Worm (Caenorhabditis elegans) whole organism, L2 larva: Measurements from ENCODE around the gene dmd-4.

Experiments
- aly-2 ChIP-seq: fragments of 150-350 bp; optimal IDR thresholded peaks from 2 replicates; lab custom pipeline; 2014; ENCODE audit warnings: missing biosample characterization, missing genetic modification characterization
- lin-39 ChIP-seq: fragments of 150-350 bp; optimal IDR thresholded peaks from 2 replicates; lab custom pipeline; 2014; ENCODE audit warnings: missing biosample characterization, missing genetic modification reagents, missing genetic modification characterization
- mdl-1 ChIP-seq, 2 experiments: fragments of 150-350 bp in 1 of 2; sonication (generic microtip) in 1 of 2; optimal IDR thresholded peaks; 2 replicates each; lab custom pipeline; 2017; ENCODE audit warnings: missing biosample characterization in 2 of 2, missing genetic modification characterization in 2 of 2
- nhr-25 ChIP-seq: fragments of 150-350 bp; sonication (generic microtip); optimal IDR thresholded peaks from 3 replicates; lab custom pipeline; 2014; ENCODE audit warnings: missing biosample characterization, missing genetic modification characterization

DNA sequence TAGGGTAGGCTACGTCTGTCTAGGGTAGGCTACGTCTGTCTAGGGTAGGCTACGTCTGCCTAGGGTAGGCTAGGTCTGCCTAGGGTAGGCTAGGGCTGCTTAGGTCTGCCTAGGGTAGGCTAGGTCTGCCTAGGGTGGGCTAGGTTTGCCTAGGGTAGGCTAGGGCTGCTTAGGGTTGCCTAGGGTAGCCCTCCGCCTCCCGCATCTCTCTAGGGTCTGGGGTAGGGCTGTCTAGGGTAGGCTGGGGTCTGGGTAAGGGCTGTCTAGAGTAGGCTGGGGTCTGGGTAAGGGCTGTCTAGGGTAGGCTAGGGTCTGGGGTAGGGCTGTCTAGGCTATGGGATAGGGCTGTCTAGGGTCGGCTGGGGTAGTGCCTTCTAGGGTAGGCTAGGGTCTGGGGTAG is 16.0 kb upstream of the dmd-4 start:
- TF ChIP-seq lin-39 (tag; lab: Kevin White, UChicago) (no peak), nhr-25 (tag; lab: Kevin White, UChicago) (no peak), aly-2 (tag; lab: Kevin White, UChicago) (no peak), mdl-1 (tag; optimal IDR thresholded peaks at IDR 0.05; lab: Kevin White, UChicago) (no peak)
